Worm (Caenorhabditis elegans): ENCODE data around the gene str-198.
A peak's percentile ranks its signal among the peaks of the same experiment; 100 is the strongest.

Gene str-198

ce11 chrV:16023051-16023450, 24.6 kb upstream of the str-198 start, which contains the start of gene cwc-15:
Gene cwc-15, plus strand, starts transcription at chrV:16023351.
- TF ChIP-seq ztf-29 (GFP tag; IDR thresholded peaks at IDR 0.05), result no peak
- no peak for TF ChIP-seq flt-1 (GFP tag; IDR thresholded peaks at IDR 0.05)
- TF ChIP-seq klf-2 (GFP tag; conservative IDR thresholded peaks at IDR 0.05), result no peak
- no peak for TF ChIP-seq cog-1 (tag; optimal IDR thresholded peaks at IDR 0.05)

- TF ChIP-seq flt-1 (GFP tag; IDR thresholded peaks at IDR 0.05), result no peak
- TF ChIP-seq ref-1 (GFP tag; conservative IDR thresholded peaks at IDR 0.05), result no peak
- no peak for TF ChIP-seq tab-1 (GFP tag; IDR thresholded peaks at IDR 0.05)
- no peak for TF ChIP-seq cog-1 (tag; optimal IDR thresholded peaks at IDR 0.05)
- TF ChIP-seq ztf-29 (GFP tag; IDR thresholded peaks at IDR 0.05), result no peak
- TF ChIP-seq ztf-23 (GFP tag; IDR thresholded peaks at IDR 0.05), result no peak
- TF ChIP-seq klf-2 (GFP tag; conservative IDR thresholded peaks at IDR 0.05), result no peak
- no peak for TF ChIP-seq T22C8.4 (GFP tag; IDR thresholded peaks at IDR 0.05)
- TF ChIP-seq med-1 (GFP tag; optimal IDR thresholded peaks at IDR 0.05; ENCODE audit: insufficient read depth), result no peak
Measured at ce11 chrV:16023559-16023958, 24.0 kb upstream of the str-198 start.

ce11 chrV:16024300-16024699, 23.3 kb upstream of the str-198 start, which contains the start of gene T10C6.6:
Gene T10C6.6, plus strand, starts transcription at chrV:16024326.
- TF ChIP-seq klf-2 (GFP tag; conservative IDR thresholded peaks at IDR 0.05) (no peak), ref-1 (GFP tag; conservative IDR thresholded peaks at IDR 0.05) (no peak), ztf-23 (GFP tag; IDR thresholded peaks at IDR 0.05) (no peak)

- no peak for TF ChIP-seq cog-1 (tag; optimal IDR thresholded peaks at IDR 0.05)
- no peak for TF ChIP-seq flt-1 (GFP tag; IDR thresholded peaks at IDR 0.05)
- no peak for TF ChIP-seq med-1 (GFP tag; optimal IDR thresholded peaks at IDR 0.05; ENCODE audit: insufficient read depth)
- 0 out of 2 replicates have a peak, but pooled peaks have one; percentile 39 for TF ChIP-seq tab-1 (GFP tag; IDR thresholded peaks at IDR 0.05)
- no peak for TF ChIP-seq klf-2 (GFP tag; conservative IDR thresholded peaks at IDR 0.05)
- no peak for TF ChIP-seq T22C8.4 (GFP tag; IDR thresholded peaks at IDR 0.05)
- TF ChIP-seq ztf-29 (GFP tag; IDR thresholded peaks at IDR 0.05), result no peak
Measured at ce11 chrV:16024917-16025316, 22.7 kb upstream of the str-198 start.

ce11 chrV:16029237-16029636, 18.4 kb upstream of the str-198 start:
- TF ChIP-seq T22C8.4 (GFP tag; IDR thresholded peaks at IDR 0.05) (no peak), med-1 (GFP tag; optimal IDR thresholded peaks at IDR 0.05; ENCODE audit: insufficient read depth) (no peak), klf-2 (GFP tag; conservative IDR thresholded peaks at IDR 0.05) (no peak), ref-1 (GFP tag; conservative IDR thresholded peaks at IDR 0.05) (no peak), tab-1 (GFP tag; IDR thresholded peaks at IDR 0.05) (no peak), ztf-29 (GFP tag; IDR thresholded peaks at IDR 0.05) (no peak), cog-1 (tag; optimal IDR thresholded peaks at IDR 0.05) (no peak), flt-1 (GFP tag; IDR thresholded peaks at IDR 0.05) (no peak), ztf-23 (GFP tag; IDR thresholded peaks at IDR 0.05) (no peak)

ce11 chrV:16031571-16031970, 16.0 kb upstream of the str-198 start, which contains the start of gene T10C6.7:
Gene T10C6.7, minus strand, starts transcription at chrV:16031713.
- TF ChIP-seq cog-1 (tag; optimal IDR thresholded peaks at IDR 0.05) (no peak), T22C8.4 (GFP tag; IDR thresholded peaks at IDR 0.05) (no peak), med-1 (GFP tag; optimal IDR thresholded peaks at IDR 0.05; ENCODE audit: insufficient read depth) (no peak), flt-1 (GFP tag; IDR thresholded peaks at IDR 0.05) (no peak), tab-1 (GFP tag; IDR thresholded peaks at IDR 0.05) (no peak), ztf-29 (GFP tag; IDR thresholded peaks at IDR 0.05) (no peak), klf-2 (GFP tag; conservative IDR thresholded peaks at IDR 0.05) (no peak), ref-1 (GFP tag; conservative IDR thresholded peaks at IDR 0.05) (no peak)

- TF ChIP-seq flt-1 (GFP tag; IDR thresholded peaks at IDR 0.05) (no peak), klf-2 (GFP tag; conservative IDR thresholded peaks at IDR 0.05) (no peak), T22C8.4 (GFP tag; IDR thresholded peaks at IDR 0.05) (no peak), ztf-23 (GFP tag; IDR thresholded peaks at IDR 0.05) (no peak), med-1 (GFP tag; optimal IDR thresholded peaks at IDR 0.05; ENCODE audit: insufficient read depth) (no peak), ztf-29 (GFP tag; IDR thresholded peaks at IDR 0.05) (no peak), ref-1 (GFP tag; conservative IDR thresholded peaks at IDR 0.05) (no peak), tab-1 (GFP tag; IDR thresholded peaks at IDR 0.05) (no peak)
Measured at ce11 chrV:16032761-16033160, 14.8 kb upstream of the str-198 start, which contains the start of gene T10C6.16. Gene T10C6.16, minus strand, starts transcription at chrV:16033005.

- TF ChIP-seq ztf-29 (GFP tag; IDR thresholded peaks at IDR 0.05) (no peak), ref-1 (GFP tag; conservative IDR thresholded peaks at IDR 0.05) (no peak), cog-1 (tag; optimal IDR thresholded peaks at IDR 0.05) (no peak), tab-1 (GFP tag; IDR thresholded peaks at IDR 0.05) (no peak), ztf-23 (GFP tag; IDR thresholded peaks at IDR 0.05) (no peak), T22C8.4 (GFP tag; IDR thresholded peaks at IDR 0.05) (no peak), flt-1 (GFP tag; IDR thresholded peaks at IDR 0.05) (no peak), klf-2 (GFP tag; conservative IDR thresholded peaks at IDR 0.05) (no peak), med-1 (GFP tag; optimal IDR thresholded peaks at IDR 0.05; ENCODE audit: insufficient read depth) (no peak)
Measured at ce11 chrV:16033491-16033890, 14.1 kb upstream of the str-198 start.

ce11 chrV:16036166-16036565, 11.4 kb upstream of the str-198 start, which contains the start of gene T10C6.10:
Gene T10C6.10, plus strand, starts transcription at chrV:16036413.
- TF ChIP-seq ztf-29 (GFP tag; IDR thresholded peaks at IDR 0.05) (no peak), tab-1 (GFP tag; IDR thresholded peaks at IDR 0.05) (no peak), med-1 (GFP tag; optimal IDR thresholded peaks at IDR 0.05; ENCODE audit: insufficient read depth) (no peak), ref-1 (GFP tag; conservative IDR thresholded peaks at IDR 0.05) (no peak), cog-1 (tag; optimal IDR thresholded peaks at IDR 0.05) (no peak), T22C8.4 (GFP tag; IDR thresholded peaks at IDR 0.05) (no peak)

- TF ChIP-seq cog-1 (tag; optimal IDR thresholded peaks at IDR 0.05), result peak; percentile 31
- peak; percentile 76 for TF ChIP-seq ztf-29 (GFP tag; IDR thresholded peaks at IDR 0.05)
- peak; percentile 64; the same call in 1 of the 2 replicates for TF ChIP-seq flt-1 (GFP tag; IDR thresholded peaks at IDR 0.05)
- 0 out of 2 replicates have a peak, but pooled peaks have one; percentile 7 for TF ChIP-seq ref-1 (GFP tag; conservative IDR thresholded peaks at IDR 0.05)
- peak; percentile 12; the same call in 1 of the 2 replicates for TF ChIP-seq T22C8.4 (GFP tag; IDR thresholded peaks at IDR 0.05)
Measured at ce11 chrV:16040140-16040827, 7.3 kb upstream of the str-198 start, which contains the start of the genes his-4 and his-3. Gene his-4, minus strand, starts transcription at chrV:16040515. Gene his-3, plus strand, starts transcription at chrV:16040808.

Measured in whole organism, midembryonic.